Fruit fly (Drosophila melanogaster) whole organism, pupa: Measurements from ENCODE around the gene CG8765.

Source experiments
- CG10348 ChIP-seq: fragments of 200-800 bp; sonication (Bioruptor generic); IDR thresholded peaks from 2 replicates; pipeline ENCODE4 v1.3.6; 2022; ENCODE audit warnings: missing biosample characterization, missing genetic modification characterization
- CG12605 ChIP-seq: fragments of 200-800 bp; sonication (Bioruptor generic); IDR thresholded peaks from 2 replicates; pipeline ENCODE4 v1.3.6; 2022; ENCODE audit warnings: missing biosample characterization, missing genetic modification characterization
- CG13204 ChIP-seq: fragments of 200-800 bp; sonication (Bioruptor generic); optimal IDR thresholded peaks from 2 replicates; lab custom pipeline; 2018; ENCODE audit warnings: missing biosample characterization, mild to moderate bottlenecking, missing genetic modification characterization, moderate library complexity
- CG14655 ChIP-seq: fragments of 200-800 bp; sonication (Bioruptor generic); optimal IDR thresholded peaks from 3 replicates; lab custom pipeline; 2017; ENCODE audit warnings: mild to moderate bottlenecking, missing biosample characterization, missing genetic modification reagents, missing genetic modification characterization
- CG15710 ChIP-seq: fragments of 200-800 bp; sonication (Bioruptor generic); optimal IDR thresholded peaks from 2 replicates; lab custom pipeline; 2018; ENCODE audit warnings: missing biosample characterization, mild to moderate bottlenecking, missing genetic modification characterization, moderate library complexity
- CG17806 ChIP-seq: fragments of 200-800 bp; sonication (Bioruptor generic); optimal IDR thresholded peaks from 2 replicates; lab custom pipeline; 2018; ENCODE audit warnings: missing biosample characterization, mild to moderate bottlenecking, missing genetic modification characterization, moderate library complexity
- CG32121 ChIP-seq: fragments of 200-800 bp; sonication (Bioruptor generic); IDR thresholded peaks from 2 replicates; pipeline ENCODE4 v1.3.6; 2022; ENCODE audit warnings: missing biosample characterization, missing genetic modification characterization
- CG34367 ChIP-seq: fragments of 200-800 bp; sonication (Bioruptor generic); optimal IDR thresholded peaks from 2 replicates; lab custom pipeline; 2018; ENCODE audit warnings: missing biosample characterization, mild to moderate bottlenecking, missing genetic modification characterization
- CG4496 ChIP-seq: fragments of 200-800 bp; sonication (Bioruptor generic); IDR thresholded peaks from 3 replicates; pipeline ENCODE4 v1.3.6; 2022; ENCODE audit warnings: missing biosample characterization, missing genetic modification characterization
- CG8159 ChIP-seq: fragments of 200-800 bp; sonication (Bioruptor generic); optimal IDR thresholded peaks from 3 replicates; lab custom pipeline; 2018; ENCODE audit warnings: missing biosample characterization, mild to moderate bottlenecking, missing genetic modification characterization, moderate library complexity
- CG8301 ChIP-seq: fragments of 200-800 bp; sonication (Bioruptor generic); optimal IDR thresholded peaks from 2 replicates; lab custom pipeline; 2018; ENCODE audit warnings: missing biosample characterization, mild to moderate bottlenecking, missing genetic modification characterization
- CG9948 ChIP-seq: fragments of 200-800 bp; sonication (Bioruptor generic); optimal IDR thresholded peaks from 2 replicates; lab custom pipeline; 2018; ENCODE audit warnings: missing biosample characterization, mild to moderate bottlenecking, missing genetic modification characterization, moderate library complexity
- D1 ChIP-seq: fragments of 200-800 bp; sonication (Bioruptor generic); optimal IDR thresholded peaks from 2 replicates; lab custom pipeline; 2018; ENCODE audit warnings: missing biosample characterization, mild to moderate bottlenecking, missing genetic modification characterization, moderate library complexity
- EcR ChIP-seq: fragments of 200-800 bp; sonication (Bioruptor generic); optimal IDR thresholded peaks from 3 replicates; lab custom pipeline; 2019; ENCODE audit warnings: missing biosample characterization, missing genetic modification characterization, mild to moderate bottlenecking, moderate library complexity, missing genetic modification reagents
- Ets98B ChIP-seq: fragments of 200-800 bp; sonication (Bioruptor generic); IDR thresholded peaks from 2 replicates; pipeline ENCODE4 v1.3.6; 2022; ENCODE audit warnings: missing biosample characterization, missing genetic modification characterization
- Pif1A ChIP-seq: fragments of 200-800 bp; sonication (Bioruptor generic); optimal IDR thresholded peaks from 3 replicates; lab custom pipeline; 2016; ENCODE audit warnings: missing biosample characterization, missing genetic modification characterization
- Pif1B ChIP-seq: fragments of 200-800 bp; sonication (Bioruptor generic); optimal IDR thresholded peaks from 3 replicates; lab custom pipeline; 2016; ENCODE audit warnings: missing biosample characterization, missing genetic modification characterization
- Snoo ChIP-seq: fragments of 200-800 bp; sonication (Bioruptor generic); optimal IDR thresholded peaks from 3 replicates; lab custom pipeline; 2017; ENCODE audit warnings: missing biosample characterization, mild to moderate bottlenecking, missing genetic modification characterization, inconsistent platforms
- fd96Ca ChIP-seq: fragments of 200-800 bp; sonication (Bioruptor generic); IDR thresholded peaks from 3 replicates; pipeline ENCODE4 v1.3.6; 2022; ENCODE audit warnings: missing biosample characterization, missing genetic modification characterization
- gl ChIP-seq: fragments of 200-800 bp; sonication (Bioruptor generic); optimal IDR thresholded peaks from 2 replicates; lab custom pipeline; 2018; ENCODE audit warnings: missing biosample characterization, mild to moderate bottlenecking, missing genetic modification characterization
- rn ChIP-seq: fragments of 200-800 bp; sonication (Bioruptor generic); IDR thresholded peaks from 2 replicates; pipeline ENCODE4 v1.3.6; 2022; ENCODE audit warnings: missing biosample characterization, missing genetic modification characterization

Gene CG8765

DNA sequence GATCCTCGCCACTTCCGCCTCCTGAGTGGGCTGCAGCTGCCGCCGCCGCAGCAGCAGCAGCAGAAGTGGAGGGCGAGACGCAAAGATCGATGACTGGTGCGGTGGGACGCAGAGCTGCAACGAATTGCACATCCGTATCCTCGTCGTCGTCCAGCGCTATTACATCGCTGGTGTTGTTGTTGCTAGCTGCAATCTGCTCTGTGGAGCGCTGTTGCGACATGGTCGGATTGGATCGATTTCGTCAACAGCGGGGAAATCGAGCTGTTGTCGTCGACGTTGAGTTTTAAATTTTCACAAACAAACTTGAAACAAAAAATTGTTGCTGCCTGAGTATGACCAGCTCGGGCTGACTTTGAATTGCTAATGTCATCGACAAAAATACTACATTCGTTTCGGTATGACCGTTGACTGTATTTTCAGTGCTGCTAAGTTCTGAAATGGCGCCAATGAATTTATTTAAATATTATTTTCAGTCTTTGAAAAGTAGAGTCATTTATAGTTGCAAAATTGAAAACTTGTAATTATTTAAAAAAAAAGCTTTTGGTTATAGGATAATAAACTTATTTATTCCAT, 44.6 kb downstream of the CG8765 start, which contains the start of gene Rnf146:
Gene Rnf146 (minus strand): TSS at position 369 of the 573 bp plus-strand sequence.
- TF ChIP-seq gl (tag; lab: Kevin White, UChicago) (peak; percentile 20), D1 (tag; lab: Kevin White, UChicago) (peak; percentile 37), Ets98B (GFP tag; lab: Robert Waterston, UW) (no peak)

dm6 chr3L:19636821-19637460, 50.2 kb downstream of the CG8765 start:
- TF ChIP-seq CG9948 (tag; lab: Kevin White, UChicago): peak; percentile 54
- no peak for TF ChIP-seq rn
- TF ChIP-seq CG15710 (tag; lab: Kevin White, UChicago): peak; percentile 32
- no peak for TF ChIP-seq Pif1B (GFP tag; lab: Kevin White, UChicago)
- TF ChIP-seq CG4496: no peak
- TF ChIP-seq CG8159 (tag; lab: Kevin White, UChicago): peak; percentile 19
- TF ChIP-seq CG17806 (tag; lab: Kevin White, UChicago): peak; percentile 16
- no peak for TF ChIP-seq CG34367 (tag; lab: Kevin White, UChicago)
- no peak for TF ChIP-seq CG14655 (GFP tag; lab: Kevin White, UChicago)
- no peak for TF ChIP-seq EcR (GFP tag; lab: Kevin White, UChicago)
- TF ChIP-seq Snoo: no peak
- no peak for TF ChIP-seq Pif1A (GFP tag; lab: Kevin White, UChicago)
- TF ChIP-seq gl (tag; lab: Kevin White, UChicago): no peak
- no peak for TF ChIP-seq CG32121 (GFP tag; lab: Robert Waterston, UW)
- no peak for TF ChIP-seq CG12605 (GFP tag; lab: Robert Waterston, UW)
- TF ChIP-seq fd96Ca (GFP tag; lab: Robert Waterston, UW): no peak
- no peak for TF ChIP-seq CG10348
- TF ChIP-seq D1 (tag; lab: Kevin White, UChicago): peak; percentile 38
- peak; percentile 38 for TF ChIP-seq CG8301 (tag; lab: Kevin White, UChicago)
- no peak for TF ChIP-seq CG13204 (GFP tag; lab: Kevin White, UChicago)
- TF ChIP-seq Ets98B (GFP tag; lab: Robert Waterston, UW): no peak
- TF ChIP-seq, all 21 proteins: peak for 6

DNA sequence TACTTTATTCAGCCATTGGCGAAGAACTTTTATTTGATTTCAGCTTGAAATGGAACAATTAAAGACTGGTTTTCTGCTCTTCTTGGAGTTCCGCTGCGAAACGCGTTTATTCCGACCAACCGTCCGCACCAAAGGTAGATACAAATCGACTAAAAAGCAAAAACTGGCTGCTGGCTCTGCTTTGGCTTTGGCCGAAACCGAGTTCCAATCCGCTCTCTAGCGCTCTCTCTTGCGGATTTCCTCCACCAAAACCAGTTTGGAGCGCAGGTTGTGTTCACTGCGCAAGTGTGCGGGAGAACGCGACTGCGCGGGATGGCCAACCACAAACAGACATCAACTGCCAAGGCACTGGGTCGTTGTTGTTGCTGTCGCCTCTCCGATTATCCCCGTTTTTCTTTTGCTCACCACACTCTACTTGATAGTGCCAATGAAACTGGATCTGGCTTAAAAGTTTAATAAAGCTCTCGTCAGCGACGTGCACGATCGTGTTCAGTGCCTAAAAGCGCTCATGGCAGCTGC, 51.6 kb downstream of the CG8765 start, which contains the start of gene wnd:
Gene wnd (minus strand): TSS at position 306 of the 519 bp plus-strand sequence.
- peak; percentile 12 for TF ChIP-seq Pif1A (GFP tag; lab: Kevin White, UChicago)
- peak; percentile 22 for TF ChIP-seq EcR (GFP tag; lab: Kevin White, UChicago)
- no peak for TF ChIP-seq CG32121 (GFP tag; lab: Robert Waterston, UW)
- TF ChIP-seq gl (tag; lab: Kevin White, UChicago): no peak
- TF ChIP-seq CG17806 (tag; lab: Kevin White, UChicago): no peak
- TF ChIP-seq D1 (tag; lab: Kevin White, UChicago): no peak
- TF ChIP-seq Pif1B (GFP tag; lab: Kevin White, UChicago): peak; percentile 4
- TF ChIP-seq CG8159 (tag; lab: Kevin White, UChicago): no peak
- no peak for TF ChIP-seq CG8301 (tag; lab: Kevin White, UChicago)
- TF ChIP-seq Ets98B (GFP tag; lab: Robert Waterston, UW): peak; percentile 38; the same call in 1 of the 2 replicates
- TF ChIP-seq Snoo: peak; percentile 9
- peak; percentile 26; the same call in 1 of the 2 replicates for TF ChIP-seq CG12605 (GFP tag; lab: Robert Waterston, UW)

dm6 chr3L:19634788-19635448, 52.2 kb downstream of the CG8765 start:
- TF ChIP-seq CG32121 (GFP tag; lab: Robert Waterston, UW) (peak; percentile 77), CG10348 (peak; percentile 40; the same call in 1 of the 2 replicates), Pif1B (GFP tag; lab: Kevin White, UChicago) (no peak), CG12605 (GFP tag; lab: Robert Waterston, UW) (peak; percentile 81), CG34367 (tag; lab: Kevin White, UChicago) (peak; percentile 75), CG4496 (peak; percentile 61; the same call in 2 of the 3 replicates), CG14655 (GFP tag; lab: Kevin White, UChicago) (peak; percentile 85), CG17806 (tag; lab: Kevin White, UChicago) (peak; percentile 86), D1 (tag; lab: Kevin White, UChicago) (peak; percentile 99), rn (peak; percentile 53; the same call in 1 of the 2 replicates), CG8301 (tag; lab: Kevin White, UChicago) (peak; percentile 86), CG8159 (tag; lab: Kevin White, UChicago) (peak; percentile 96), EcR (GFP tag; lab: Kevin White, UChicago) (no peak), gl (tag; lab: Kevin White, UChicago) (peak; percentile 84), CG15710 (tag; lab: Kevin White, UChicago) (peak; percentile 86), CG9948 (tag; lab: Kevin White, UChicago) (peak; percentile 97), Snoo (peak; percentile 57), CG13204 (GFP tag; lab: Kevin White, UChicago) (peak; percentile 58), Pif1A (GFP tag; lab: Kevin White, UChicago) (peak; percentile 31), fd96Ca (GFP tag; lab: Robert Waterston, UW) (no peak), Ets98B (GFP tag; lab: Robert Waterston, UW) (no peak)
